Worm (Caenorhabditis elegans): ENCODE measurements around the gene ufc-1.

ufc-1 gene

DNA sequence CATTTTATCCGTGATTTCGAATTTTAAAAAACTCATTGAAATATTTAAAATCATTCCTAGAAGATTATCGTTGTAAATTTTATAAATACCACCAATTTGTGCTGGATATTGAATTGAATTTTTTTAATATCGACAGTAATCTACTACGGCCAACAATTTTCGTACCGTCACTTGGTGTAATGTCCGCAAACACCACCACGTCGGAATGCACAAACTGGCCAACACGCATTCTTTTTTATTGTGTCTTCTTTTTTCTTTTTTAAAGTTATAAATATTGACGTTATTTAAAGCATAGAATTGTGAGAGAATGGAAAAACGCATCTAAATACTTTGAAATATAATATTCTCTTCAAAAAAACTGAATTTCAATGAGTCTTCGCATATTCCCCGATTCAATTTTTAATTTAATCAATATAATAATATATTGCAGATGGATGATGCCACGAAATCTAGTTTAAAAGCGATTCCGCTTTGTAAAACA is at the start of gene ufc-1:
TSS of gene ufc-1 (plus strand) at position 431 of the 481 bp plus-strand sequence.
- TF ChIP-seq pha-4 (tag; optimal IDR thresholded peaks at IDR 0.05): no peak
- TF ChIP-seq ces-1 (GFP tag; optimal IDR thresholded peaks at IDR 0.05): peak; percentile 32

DNA sequence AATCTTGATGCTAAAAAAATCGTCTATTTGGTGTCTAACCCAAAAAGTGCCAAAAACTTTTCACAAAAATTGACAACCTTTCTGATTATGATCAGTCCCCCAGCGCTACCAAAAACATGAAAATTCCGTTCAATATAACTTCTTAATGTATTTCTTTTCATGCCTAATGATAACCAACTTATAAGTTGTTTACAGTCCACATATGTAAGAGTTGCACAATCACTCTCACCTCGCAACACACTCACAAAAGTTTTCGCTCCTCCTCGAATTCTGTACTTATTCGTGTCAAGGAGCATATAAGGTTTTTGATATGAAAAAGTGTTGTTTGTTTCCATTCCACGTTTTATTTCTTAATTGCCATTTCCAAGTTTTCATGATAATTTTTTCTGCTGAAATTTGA is 42.8 kb upstream of the ufc-1 start:
- no peak for TF ChIP-seq lsy-2 (tag; optimal IDR thresholded peaks at IDR 0.05)
- TF ChIP-seq lin-32 (GFP tag; optimal IDR thresholded peaks at IDR 0.05): no peak
- TF ChIP-seq ceh-39 (tag; optimal IDR thresholded peaks at IDR 0.05): no peak
- no peak for TF ChIP-seq ztf-11 (tag; optimal IDR thresholded peaks at IDR 0.05)
- no peak for TF ChIP-seq ham-2 (GFP tag; optimal IDR thresholded peaks at IDR 0.05)
- TF ChIP-seq sptf-1 (tag; optimal IDR thresholded peaks at IDR 0.05): no peak
- TF ChIP-seq ceh-83 (GFP tag; optimal IDR thresholded peaks at IDR 0.05): no peak
- TF ChIP-seq ceh-43 (GFP tag; optimal IDR thresholded peaks at IDR 0.05): no peak
- TF ChIP-seq nhr-76 (tag; optimal IDR thresholded peaks at IDR 0.05): no peak
- TF ChIP-seq snpc-4 (tag; optimal IDR thresholded peaks at IDR 0.05): no peak

DNA sequence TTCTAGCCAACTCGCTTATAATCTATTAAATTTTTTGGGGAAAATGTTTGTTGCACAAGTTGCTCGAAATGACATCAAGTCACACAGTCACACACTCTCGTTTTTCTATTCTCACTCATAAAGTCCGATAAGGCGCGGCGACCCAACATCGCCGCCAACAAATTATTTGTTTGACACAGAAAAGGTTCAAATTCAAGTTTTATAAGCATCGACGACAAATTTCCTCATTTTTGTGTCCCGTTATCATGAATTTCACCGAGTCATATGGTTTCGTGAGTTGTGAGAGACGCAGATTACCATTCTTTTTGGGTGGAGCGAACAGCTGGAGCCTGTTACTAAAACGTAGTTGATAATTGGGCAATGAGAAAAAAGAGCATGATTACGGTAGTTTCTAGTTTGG is 41.5 kb upstream of the ufc-1 start:
- TF ChIP-seq unc-62 (GFP tag; optimal IDR thresholded peaks at IDR 0.05) (no peak), sem-2 (GFP tag; optimal IDR thresholded peaks at IDR 0.05) (no peak), unc-39 (tag; optimal IDR thresholded peaks at IDR 0.05) (no peak), snpc-4 (tag; optimal IDR thresholded peaks at IDR 0.05) (no peak), drap-1 (GFP tag; optimal IDR thresholded peaks at IDR 0.05) (no peak), bed-3 (GFP tag; optimal IDR thresholded peaks at IDR 0.05) (no peak), mab-5 (tag; optimal IDR thresholded peaks at IDR 0.05) (no peak)

DNA sequence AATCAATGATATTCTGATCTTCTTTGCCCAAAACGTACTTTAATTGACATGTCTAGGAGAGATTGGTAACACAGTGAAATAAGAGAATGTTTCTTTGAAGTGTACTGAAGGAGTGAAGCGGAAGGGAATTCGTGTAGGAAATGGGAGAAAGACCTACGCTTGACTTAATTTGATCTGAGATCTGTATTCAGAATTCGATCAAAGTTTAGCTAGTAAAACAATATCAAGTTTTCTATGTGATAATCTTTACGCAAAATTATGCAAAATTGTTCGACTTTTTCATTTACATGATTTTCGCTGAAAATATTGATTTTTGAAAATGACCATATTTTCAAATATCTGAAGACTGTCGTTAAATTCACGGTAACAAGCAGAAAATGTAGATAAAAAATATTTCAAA is 34.0 kb upstream of the ufc-1 start, which contains the start of gene K01B6.4:
TSS of gene K01B6.4 (minus strand) at position 101 of the 400 bp plus-strand sequence.
- no peak for TF ChIP-seq ztf-11 (tag; optimal IDR thresholded peaks at IDR 0.05)
- no peak for TF ChIP-seq hlh-1 (tag; optimal IDR thresholded peaks at IDR 0.05)
- no peak for TF ChIP-seq ceh-83 (GFP tag; optimal IDR thresholded peaks at IDR 0.05)
- no peak for TF ChIP-seq ham-2 (GFP tag; optimal IDR thresholded peaks at IDR 0.05)
- TF ChIP-seq sptf-1 (tag; optimal IDR thresholded peaks at IDR 0.05): no peak
- no peak for TF ChIP-seq ceh-43 (GFP tag; optimal IDR thresholded peaks at IDR 0.05)
- TF ChIP-seq nhr-237 (tag; optimal IDR thresholded peaks at IDR 0.05): no peak
- no peak for TF ChIP-seq pha-4 (tag; optimal IDR thresholded peaks at IDR 0.05)
- TF ChIP-seq mep-1 (tag; optimal IDR thresholded peaks at IDR 0.05): no peak
- no peak for TF ChIP-seq unc-39 (tag; optimal IDR thresholded peaks at IDR 0.05)
- no peak for TF ChIP-seq nhr-12 (tag; optimal IDR thresholded peaks at IDR 0.05)
- TF ChIP-seq elt-3 (tag; optimal IDR thresholded peaks at IDR 0.05): no peak

DNA sequence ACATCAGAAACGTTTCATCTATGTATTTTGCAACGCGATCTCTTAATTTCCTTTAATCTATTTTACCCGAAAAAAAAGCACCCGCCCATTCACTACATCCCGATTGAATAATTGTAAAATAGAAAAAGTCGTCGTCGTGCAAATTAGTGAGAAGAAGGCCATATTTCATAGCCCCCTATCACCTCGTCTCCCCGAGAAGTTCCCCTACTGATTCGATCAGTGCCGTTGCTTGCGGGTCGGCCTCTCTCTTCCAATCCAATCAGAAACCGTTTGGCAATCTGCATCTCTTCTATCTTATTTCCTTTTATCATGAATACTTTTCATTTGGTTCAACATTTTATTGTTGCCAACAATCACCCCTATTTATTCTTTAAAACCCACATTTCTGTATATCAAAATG is 32.2 kb upstream of the ufc-1 start:
- TF ChIP-seq lin-32 (GFP tag; optimal IDR thresholded peaks at IDR 0.05) (no peak), nhr-12 (tag; optimal IDR thresholded peaks at IDR 0.05) (no peak), bed-3 (GFP tag; optimal IDR thresholded peaks at IDR 0.05) (no peak), unc-39 (tag; optimal IDR thresholded peaks at IDR 0.05) (no peak), M03D4.4 (tag; optimal IDR thresholded peaks at IDR 0.05) (no peak), ham-2 (GFP tag; optimal IDR thresholded peaks at IDR 0.05) (no peak), flh-1 (GFP tag; optimal IDR thresholded peaks at IDR 0.05) (no peak), pha-4 (tag; optimal IDR thresholded peaks at IDR 0.05) (no peak), elt-1 (tag; optimal IDR thresholded peaks at IDR 0.05; ENCODE audit: borderline replicate concordance, insufficient read depth) (no peak), drap-1 (GFP tag; optimal IDR thresholded peaks at IDR 0.05) (no peak), snpc-4 (tag; optimal IDR thresholded peaks at IDR 0.05) (no peak), unc-120 (tag; optimal IDR thresholded peaks at IDR 0.05; ENCODE audit: poor library complexity, severe bottlenecking) (no peak), sem-2 (GFP tag; optimal IDR thresholded peaks at IDR 0.05) (no peak), tbx-8 (GFP tag; optimal IDR thresholded peaks at IDR 0.05) (no peak), cnd-1 (tag; optimal IDR thresholded peaks at IDR 0.05) (no peak), nhr-2 (tag; optimal IDR thresholded peaks at IDR 0.05) (no peak)

DNA sequence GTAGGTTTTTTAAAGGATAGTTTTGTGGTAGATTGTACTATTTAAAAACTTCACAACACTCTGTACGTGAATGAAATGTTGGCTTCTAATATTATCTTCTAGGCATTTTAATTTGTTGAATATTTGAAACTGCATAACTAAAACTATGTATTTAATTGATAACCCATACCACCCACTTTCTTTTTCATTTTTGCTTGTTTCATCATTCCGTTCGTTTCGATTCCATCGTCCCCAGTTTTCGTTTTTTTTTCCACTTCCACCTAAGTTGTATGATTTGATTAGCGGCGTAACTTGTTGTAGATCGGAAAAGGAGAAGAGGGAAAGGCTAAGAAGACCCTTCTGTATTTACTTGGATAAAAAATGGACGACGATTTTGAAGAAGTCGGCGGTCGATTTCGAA is 31.4 kb upstream of the ufc-1 start, which contains the start of gene K01B6.3:
TSS of gene K01B6.3 (plus strand) at position 301 of the 400 bp plus-strand sequence.
- no peak for TF ChIP-seq zip-8 (tag; optimal IDR thresholded peaks at IDR 0.05)
- TF ChIP-seq pha-4 (tag; optimal IDR thresholded peaks at IDR 0.05): no peak

All from whole organism, mixed stage, embryonic.